Fruit fly (Drosophila melanogaster): ENCODE results near the gene Sod1.

Sod1 gene

dm6 chr3L:11091943-11092609 is 21.5 kb downstream of the Sod1 start (continued):
- TF ChIP-seq stc (GFP tag; IDR thresholded peaks at IDR 0.05) (0 out of 2 replicates have a peak, but pooled peaks have one; percentile 9), CG7928 (GFP tag; optimal IDR thresholded peaks at IDR 0.05) (no peak), CG1602 (GFP tag; optimal IDR thresholded peaks at IDR 0.05) (peak; percentile 9), Med (GFP tag) (peak; percentile 92), Lim3 (GFP tag; IDR thresholded peaks at IDR 0.05) (no peak), Lpt (GFP tag; optimal IDR thresholded peaks at IDR 0.05) (no peak), ftz-f1 (GFP tag; optimal IDR thresholded peaks at IDR 0.05) (peak; percentile 75), trh (GFP tag; optimal IDR thresholded peaks at IDR 0.05) (no peak), Six4 (GFP tag; optimal IDR thresholded peaks at IDR 0.05) (peak; percentile 28), CG2199 (GFP tag; IDR thresholded peaks at IDR 0.05) (0 out of 3 replicates have a peak, but pooled peaks have one; percentile 46), ranshi (GFP tag; IDR thresholded peaks at IDR 0.05) (peak; percentile 13; the same call in 1 of the 2 replicates), CG7745 (tag; optimal IDR thresholded peaks at IDR 0.05) (no peak), hkb (optimal IDR thresholded peaks at IDR 0.05) (no peak), hkb (GFP tag; IDR thresholded peaks at IDR 0.05) (0 out of 2 replicates have a peak, but pooled peaks have one; percentile 11), fd3F (GFP tag; optimal IDR thresholded peaks at IDR 0.05) (no peak), Sry-δ (GFP tag; optimal IDR thresholded peaks at IDR 0.05) (peak; percentile 53), crp (GFP tag; optimal IDR thresholded peaks at IDR 0.05) (peak in 1 of 2 experiments; percentile 39), CG17328 (GFP tag; IDR thresholded peaks at IDR 0.05) (peak; percentile 42; the same call in 1 of the 2 replicates), bigmax (GFP tag; optimal IDR thresholded peaks at IDR 0.05) (no peak), sc (optimal IDR thresholded peaks at IDR 0.05) (no peak), sc (GFP tag; optimal IDR thresholded peaks at IDR 0.05) (no peak), Rx (GFP tag; IDR thresholded peaks at IDR 0.05) (0 out of 2 replicates have a peak, but pooled peaks have one; percentile 26), CG4404 (GFP tag; IDR thresholded peaks at IDR 0.05) (0 out of 2 replicates have a peak, but pooled peaks have one; percentile 24), CG12769 (tag; optimal IDR thresholded peaks at IDR 0.05) (peak; percentile 60), Jarid2 (GFP tag; optimal IDR thresholded peaks at IDR 0.05) (no peak), CG7357 (GFP tag; IDR thresholded peaks at IDR 0.05) (no peak), nerfin-2 (GFP tag; IDR thresholded peaks at IDR 0.05; ENCODE audit: partially characterized antibody) (no peak), CG8924 (tag; optimal IDR thresholded peaks at IDR 0.05) (no peak), twi (tag; optimal IDR thresholded peaks at IDR 0.05) (no peak), sima (GFP tag; optimal IDR thresholded peaks at IDR 0.05) (peak; percentile 25), CG2678 (tag; optimal IDR thresholded peaks at IDR 0.05) (no peak), CG12219 (GFP tag; optimal IDR thresholded peaks at IDR 0.05) (no peak), CG10462 (GFP tag; optimal IDR thresholded peaks at IDR 0.05) (peak; percentile 43), CG9215 (GFP tag; IDR thresholded peaks at IDR 0.05) (0 out of 2 replicates have a peak, but pooled peaks have one; percentile 6), repo (GFP tag; optimal IDR thresholded peaks at IDR 0.05) (peak; percentile 56), hth (optimal IDR thresholded peaks at IDR 0.05) (no peak), CG11560 (tag; IDR thresholded peaks at IDR 0.05) (no peak), hb (GFP tag; IDR thresholded peaks at IDR 0.05; ENCODE audit: partially characterized antibody) (no peak), Abd-B (GFP tag; optimal IDR thresholded peaks at IDR 0.05) (peak; percentile 28), kah (GFP tag; optimal IDR thresholded peaks at IDR 0.05) (no peak), CTCF (GFP tag; optimal IDR thresholded peaks at IDR 0.05) (no peak), tin (GFP tag; optimal IDR thresholded peaks at IDR 0.05) (peak; percentile 62), NC2β (GFP tag; optimal IDR thresholded peaks at IDR 0.05) (peak; percentile 60), p53 (GFP tag; optimal IDR thresholded peaks at IDR 0.05) (peak; percentile 29), vvl (GFP tag; IDR thresholded peaks at IDR 0.05) (peak; percentile 79), seq (GFP tag; IDR thresholded peaks at IDR 0.05) (no peak), cas (GFP tag; IDR thresholded peaks at IDR 0.05) (no peak), lola (GFP tag; optimal IDR thresholded peaks at IDR 0.05) (no peak), CG8359 (GFP tag; optimal IDR thresholded peaks at IDR 0.05; ENCODE audit: borderline replicate concordance) (no peak), HLH3B (GFP tag; IDR thresholded peaks at IDR 0.05) (no peak), Bgb (GFP tag; IDR thresholded peaks at IDR 0.05; ENCODE audit: partially characterized antibody) (no peak)

Data from whole organism, embryonic.